Worm (Caenorhabditis elegans) whole organism, late embryonic: Measurements from ENCODE around the gene Y17G7B.3.

Experiments used
- C38D4.7 ChIP-seq: fragments of 200-800 bp; sonication (Bioruptor generic); optimal IDR thresholded peaks from 2 replicates; lab custom pipeline; 2018; ENCODE audit warnings: mild to moderate bottlenecking, missing genetic modification characterization, moderate library complexity, missing compliant biosample characterization
- F13H6.1 ChIP-seq: sonication (generic microtip); optimal IDR thresholded peaks from 2 replicates; lab custom pipeline; 2016; ENCODE audit warnings: missing genetic modification characterization, missing compliant biosample characterization
- K02D7.2 ChIP-seq: sonication (generic microtip); optimal IDR thresholded peaks from 2 replicates; lab custom pipeline; 2017; ENCODE audit warnings: mild to moderate bottlenecking, missing genetic modification characterization, missing compliant biosample characterization
- ceh-18 ChIP-seq: sonication (generic microtip); optimal IDR thresholded peaks from 2 replicates; lab custom pipeline; 2016; ENCODE audit warnings: missing genetic modification characterization, missing compliant biosample characterization
- ceh-19 ChIP-seq: fragments of 200-800 bp; sonication (Bioruptor generic); optimal IDR thresholded peaks from 2 replicates; lab custom pipeline; 2018; ENCODE audit warnings: mild to moderate bottlenecking, missing genetic modification characterization, missing compliant biosample characterization
- ceh-2 ChIP-seq: sonication (generic microtip); optimal IDR thresholded peaks from 2 replicates; lab custom pipeline; 2016; ENCODE audit warnings: missing genotype, missing genetic modification characterization, missing compliant biosample characterization
- ceh-24 ChIP-seq: sonication (generic microtip); optimal IDR thresholded peaks from 2 replicates; lab custom pipeline; 2016; ENCODE audit warnings: mild to moderate bottlenecking, missing genetic modification characterization, missing compliant biosample characterization
- ceh-30 ChIP-seq: fragments of 150-350 bp; optimal IDR thresholded peaks from 2 replicates; lab custom pipeline; 2014; ENCODE audit warnings: missing biosample characterization, missing genetic modification characterization
- ceh-34 ChIP-seq: sonication (generic microtip); optimal IDR thresholded peaks from 2 replicates; lab custom pipeline; 2016; ENCODE audit warnings: mild to moderate bottlenecking, missing genetic modification characterization, missing compliant biosample characterization
- ceh-45 ChIP-seq: fragments of 200-800 bp; sonication (Bioruptor generic); IDR thresholded peaks from 2 replicates; pipeline ENCODE4 v1.3.6; 2022; ENCODE audit warnings: missing genetic modification reagents, missing genetic modification characterization, missing compliant biosample characterization
- ceh-48 ChIP-seq: sonication (generic microtip); optimal IDR thresholded peaks from 2 replicates; lab custom pipeline; 2016; ENCODE audit warnings: missing genetic modification characterization, inconsistent platforms, missing compliant biosample characterization
- che-1 ChIP-seq: sonication (generic microtip); optimal IDR thresholded peaks from 2 replicates; lab custom pipeline; 2016; ENCODE audit warnings: mild to moderate bottlenecking, missing genetic modification characterization, missing compliant biosample characterization
- elt-4 ChIP-seq: sonication (generic microtip); optimal IDR thresholded peaks from 2 replicates; lab custom pipeline; 2016; ENCODE audit warnings: missing genetic modification characterization, missing compliant biosample characterization
- eyg-1 ChIP-seq: sonication (generic microtip); optimal IDR thresholded peaks from 2 replicates; lab custom pipeline; 2016; ENCODE audit warnings: missing genotype, missing genetic modification characterization, missing compliant biosample characterization
- fax-1 ChIP-seq: sonication (generic microtip); optimal IDR thresholded peaks from 2 replicates; lab custom pipeline; 2016; ENCODE audit warnings: missing genotype, missing genetic modification characterization, missing compliant biosample characterization
- fkh-6 ChIP-seq: sonication (generic microtip); optimal IDR thresholded peaks from 2 replicates; lab custom pipeline; 2016; ENCODE audit warnings: missing genetic modification characterization, missing compliant biosample characterization
- hlh-13 ChIP-seq: fragments of 200-800 bp; sonication (Bioruptor generic); optimal IDR thresholded peaks from 2 replicates; lab custom pipeline; 2018; ENCODE audit warnings: mild to moderate bottlenecking, missing genetic modification characterization, missing compliant biosample characterization
- hlh-15 ChIP-seq: sonication (generic microtip); optimal IDR thresholded peaks from 2 replicates; lab custom pipeline; 2016; ENCODE audit warnings: missing genetic modification characterization, missing compliant biosample characterization
- hlh-6 ChIP-seq: sonication (generic microtip); optimal IDR thresholded peaks from 2 replicates; lab custom pipeline; 2016; ENCODE audit warnings: missing genotype, missing genetic modification characterization, missing compliant biosample characterization
- lin-11 ChIP-seq: fragments of 200-800 bp; sonication (Bioruptor generic); optimal IDR thresholded peaks from 2 replicates; lab custom pipeline; 2018; ENCODE audit warnings: mild to moderate bottlenecking, missing genetic modification characterization, missing compliant biosample characterization
- madf-2 ChIP-seq: sonication (generic microtip); optimal IDR thresholded peaks from 2 replicates; lab custom pipeline; 2017; ENCODE audit warnings: missing genetic modification characterization, missing compliant biosample characterization
- nfya-1 ChIP-seq: sonication (generic microtip); optimal IDR thresholded peaks from 2 replicates; lab custom pipeline; 2017; ENCODE audit warnings: missing genetic modification characterization, mild to moderate bottlenecking, missing compliant biosample characterization, antibody characterized with exemption, moderate library complexity
- nhr-232 ChIP-seq: sonication (generic microtip); optimal IDR thresholded peaks from 2 replicates; lab custom pipeline; 2016; ENCODE audit warnings: missing genetic modification characterization, missing compliant biosample characterization
- pag-3 ChIP-seq: sonication (generic microtip); optimal IDR thresholded peaks from 2 replicates; lab custom pipeline; 2016; ENCODE audit warnings: missing compliant biosample characterization, missing genetic modification characterization, borderline replicate concordance
- pax-1 ChIP-seq: fragments of 150-350 bp; optimal IDR thresholded peaks from 2 replicates; lab custom pipeline; 2014; ENCODE audit warnings: missing biosample characterization, missing genetic modification characterization
- pha-4 ChIP-seq: fragments of 150-350 bp; optimal IDR thresholded peaks from 2 replicates; lab custom pipeline; 2018; ENCODE audit warnings: missing biosample characterization, missing genetic modification reagents, missing genetic modification characterization
- pqm-1 ChIP-seq: sonication (generic microtip); optimal IDR thresholded peaks from 2 replicates; lab custom pipeline; 2016; ENCODE audit warnings: missing genetic modification characterization, missing compliant biosample characterization
- rnt-1 ChIP-seq: sonication (generic microtip); optimal IDR thresholded peaks from 2 replicates; lab custom pipeline; 2016; ENCODE audit warnings: missing genetic modification characterization, missing compliant biosample characterization
- sox-2 ChIP-seq: fragments of 200-800 bp; sonication (Bioruptor generic); IDR thresholded peaks from 2 replicates; pipeline ENCODE4 v1.3.6; 2022; ENCODE audit warnings: missing genetic modification reagents, missing genetic modification characterization, missing compliant biosample characterization
- sox-4 ChIP-seq: sonication (generic microtip); optimal IDR thresholded peaks from 2 replicates; lab custom pipeline; 2017; ENCODE audit warnings: mild to moderate bottlenecking, missing genetic modification characterization, inconsistent platforms, missing compliant biosample characterization
- syd-9 ChIP-seq: sonication (generic microtip); optimal IDR thresholded peaks from 2 replicates; lab custom pipeline; 2016; ENCODE audit warnings: mild to moderate bottlenecking, missing genetic modification characterization, moderate library complexity, missing compliant biosample characterization
- tbx-2 ChIP-seq: sonication (generic microtip); optimal IDR thresholded peaks from 2 replicates; lab custom pipeline; 2016; ENCODE audit warnings: missing genetic modification characterization, missing compliant biosample characterization
- tbx-7 ChIP-seq: sonication (generic microtip); optimal IDR thresholded peaks from 2 replicates; lab custom pipeline; 2016; ENCODE audit warnings: missing genotype, missing genetic modification characterization, missing compliant biosample characterization
- unc-3 ChIP-seq, 2 experiments: fragments of 200-800 bp in 1 of 2; sonication (Bioruptor generic) in 1 of 2; sonication (generic microtip) in 1 of 2; conservative IDR thresholded peaks in 1 of 2; optimal IDR thresholded peaks in 1 of 2; 2 replicates each; pipeline versions ENCODE4 v1.3.6 to Lab custom; 2016 to 2022; ENCODE audit warnings: missing compliant biosample characterization in 2 of 2, missing genetic modification characterization in 2 of 2, missing genetic modification reagents in 1 of 2
- zip-5 ChIP-seq: sonication (generic microtip); optimal IDR thresholded peaks from 2 replicates; lab custom pipeline; 2016; ENCODE audit warnings: missing genetic modification characterization, missing compliant biosample characterization
- ztf-16 ChIP-seq: sonication (generic microtip); optimal IDR thresholded peaks from 2 replicates; lab custom pipeline; 2017; ENCODE audit warnings: missing genetic modification characterization, missing compliant biosample characterization

The Y17G7B.3 gene

ce11 chrII:11967507-11968127 is 21.2 kb upstream of the Y17G7B.3 start, which contains the start of gene W03C9.5 (continued):
- peak; percentile 95 for TF ChIP-seq zip-5
- peak; percentile 76 for TF ChIP-seq hlh-15 (tag; lab: Kevin White, UChicago)
- peak; percentile 98 for TF ChIP-seq ceh-34 (tag; lab: Kevin White, UChicago)
- TF ChIP-seq fax-1 (tag; lab: Kevin White, UChicago) = peak; percentile 96
- peak; percentile 97 for TF ChIP-seq tbx-7 (tag; lab: Kevin White, UChicago)
- peak; percentile 70 for TF ChIP-seq sox-4 (tag; lab: Kevin White, UChicago)
- peak; percentile 72; the same call in 1 of the 2 replicates for TF ChIP-seq unc-3 (GFP tag; conservative IDR thresholded peaks at IDR 0.05; lab: Robert Waterston, UW)
- peak; percentile 89 for TF ChIP-seq unc-3 (tag; optimal IDR thresholded peaks at IDR 0.05; lab: Kevin White, UChicago)
- no peak for TF ChIP-seq elt-4 (tag; lab: Kevin White, UChicago)
- TF ChIP-seq ceh-2 (tag; lab: Kevin White, UChicago) = peak; percentile 98
- peak; percentile 28 for TF ChIP-seq ceh-48 (tag; lab: Kevin White, UChicago)
- peak; percentile 98 for TF ChIP-seq F13H6.1
- peak; percentile 78 for TF ChIP-seq hlh-6
- peak; percentile 58 for TF ChIP-seq hlh-13
- peak; percentile 98 for TF ChIP-seq pqm-1
- TF ChIP-seq rnt-1 (tag; lab: Kevin White, UChicago) = peak; percentile 99
- TF ChIP-seq ceh-30 (tag; lab: Kevin White, UChicago) = peak; percentile 65
- TF ChIP-seq che-1 (tag; lab: Kevin White, UChicago) = peak; percentile 62
- TF ChIP-seq pax-1 = no peak
- peak; percentile 98 for TF ChIP-seq ceh-18 (tag; lab: Kevin White, UChicago)
- TF ChIP-seq nfya-1 (tag; lab: Kevin White, UChicago) = peak; percentile 80
- peak; percentile 86 for TF ChIP-seq madf-2 (tag; lab: Kevin White, UChicago)
- TF ChIP-seq pha-4 = no peak
- TF ChIP-seq eyg-1 (tag; lab: Kevin White, UChicago) = peak; percentile 90
- TF ChIP-seq C38D4.7 (GFP tag; lab: Kevin White, UChicago) = peak; percentile 63
- TF ChIP-seq sox-2 (GFP tag; lab: Robert Waterston, UW) = 0 out of 2 replicates have a peak, but pooled peaks have one; percentile 18
- TF ChIP-seq lin-11 = peak; percentile 39

DNA sequence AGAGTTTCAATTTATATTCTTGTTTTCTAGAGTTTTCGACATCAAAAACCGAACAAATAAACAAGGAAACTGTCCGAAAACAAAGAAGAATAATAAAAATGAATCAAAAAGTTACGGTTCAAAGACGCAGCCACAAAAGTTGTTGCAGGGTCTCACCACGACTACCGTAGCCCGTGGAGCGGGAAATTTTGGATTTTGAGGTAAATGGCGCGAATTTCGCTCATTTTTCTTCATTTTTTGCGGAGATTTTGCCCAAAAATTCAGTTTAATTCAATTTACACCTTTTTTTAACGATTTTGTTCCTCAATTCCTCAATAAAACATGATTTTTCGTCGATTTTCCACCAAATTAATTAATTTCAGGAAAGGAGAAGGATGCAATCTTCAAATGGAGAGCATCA is 20.5 kb upstream of the Y17G7B.3 start, which contains the start of gene mex-1:
mex-1 (plus strand) TSS at position 363 of the 400 bp plus-strand sequence.
- TF ChIP-seq K02D7.2 (tag; lab: Kevin White, UChicago) = no peak
- TF ChIP-seq che-1 (tag; lab: Kevin White, UChicago) = no peak
- TF ChIP-seq ceh-48 (tag; lab: Kevin White, UChicago) = no peak
- TF ChIP-seq nhr-232 = no peak
- no peak for TF ChIP-seq ceh-45 (GFP tag; lab: Robert Waterston, UW)
- TF ChIP-seq fkh-6 = no peak
- TF ChIP-seq ceh-19 (GFP tag; lab: Kevin White, UChicago) = no peak

DNA sequence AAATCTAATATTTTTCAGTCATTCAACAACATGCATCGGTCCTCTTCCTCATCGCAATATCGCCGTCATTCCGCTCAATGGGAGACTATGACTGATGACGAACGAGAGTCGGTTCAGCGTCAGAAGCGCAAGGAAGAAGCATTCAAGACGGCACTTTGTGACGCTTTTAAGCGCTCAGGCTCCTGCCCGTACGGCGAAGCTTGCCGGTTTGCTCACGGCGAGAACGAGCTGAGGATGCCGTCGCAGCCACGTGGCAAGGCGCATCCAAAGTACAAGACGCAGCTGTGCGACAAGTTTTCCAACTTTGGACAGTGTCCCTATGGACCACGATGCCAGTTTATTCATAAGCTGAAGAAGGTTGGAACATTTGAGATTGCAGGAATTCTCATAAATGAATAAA is 19.8 kb upstream of the Y17G7B.3 start:
- TF ChIP-seq tbx-2 (tag; lab: Kevin White, UChicago) (no peak), ceh-2 (tag; lab: Kevin White, UChicago) (no peak), pag-3 (tag; lab: Kevin White, UChicago) (no peak), syd-9 (tag; lab: Kevin White, UChicago) (no peak), ceh-24 (tag; lab: Kevin White, UChicago) (no peak), ceh-34 (tag; lab: Kevin White, UChicago) (no peak), ztf-16 (tag; lab: Kevin White, UChicago) (no peak)
